Fruit fly (Drosophila melanogaster) whole organism, embryonic: ENCODE measurements around the gene SREBP.

Experiments
- Adf1 ChIP-seq: fragments of 200-800 bp; sonication (Bioruptor generic); IDR thresholded peaks from 2 replicates; pipeline ENCODE4 v1.3.6; 2022; ENCODE audit warnings: missing biosample characterization, missing genetic modification characterization
- Atf-2 ChIP-seq: fragments of 200-800 bp; sonication (Bioruptor generic); optimal IDR thresholded peaks from 2 replicates; lab custom pipeline; 2016; ENCODE audit warnings: missing biosample characterization, missing genetic modification characterization
- CG10366 ChIP-seq: fragments of 200-800 bp; sonication (Bioruptor generic); IDR thresholded peaks from 2 replicates; pipeline ENCODE4 v1.3.6; 2022; ENCODE audit warnings: missing biosample characterization, missing genetic modification characterization
- CG10959 ChIP-seq: fragments of 200-800 bp; sonication (Bioruptor generic); IDR thresholded peaks from 2 replicates; pipeline ENCODE4 v1.3.6; 2022; ENCODE audit warnings: missing biosample characterization, missing genetic modification characterization
- CG11504 ChIP-seq: fragments of 200-800 bp; sonication (Bioruptor generic); optimal IDR thresholded peaks from 3 replicates; lab custom pipeline; 2019; ENCODE audit warnings: missing biosample characterization, mild to moderate bottlenecking, missing genetic modification characterization, moderate library complexity
- CG12744 ChIP-seq: fragments of 200-800 bp; sonication (Bioruptor generic); optimal IDR thresholded peaks from 2 replicates; lab custom pipeline; 2016; ENCODE audit warnings: missing biosample characterization, missing genetic modification characterization
- CG14667 ChIP-seq: fragments of 200-800 bp; sonication (Bioruptor generic); IDR thresholded peaks from 2 replicates; pipeline ENCODE4 v1.3.6; 2022; ENCODE audit warnings: missing biosample characterization, missing genetic modification characterization
- CG14710 ChIP-seq: fragments of 200-800 bp; sonication (Bioruptor generic); optimal IDR thresholded peaks from 3 replicates; lab custom pipeline; 2019; ENCODE audit warnings: missing biosample characterization, mild to moderate bottlenecking, missing genetic modification characterization, moderate library complexity
- CG14860 ChIP-seq: fragments of 200-800 bp; sonication (Bioruptor generic); IDR thresholded peaks from 3 replicates; pipeline ENCODE4 v1.3.6; 2022; ENCODE audit warnings: missing biosample characterization, missing genetic modification characterization; ENCODE audit not compliant: partially characterized antibody
- CG15514 ChIP-seq: fragments of 200-800 bp; sonication (Bioruptor generic); optimal IDR thresholded peaks from 3 replicates; lab custom pipeline; 2017; ENCODE audit warnings: missing biosample characterization, missing genetic modification characterization, mild to moderate bottlenecking, moderate library complexity, missing genetic modification reagents
- CG17186 ChIP-seq: fragments of 200-800 bp; sonication (Bioruptor generic); optimal IDR thresholded peaks from 3 replicates; lab custom pipeline; 2017; ENCODE audit warnings: missing biosample characterization, missing genetic modification reagents, missing genetic modification characterization
- CG17361 ChIP-seq: fragments of 200-800 bp; sonication (Bioruptor generic); IDR thresholded peaks from 3 replicates; pipeline ENCODE4 v1.3.6; 2022; ENCODE audit warnings: missing biosample characterization, missing genetic modification characterization
- CG1792 ChIP-seq: fragments of 200-800 bp; sonication (Bioruptor generic); optimal IDR thresholded peaks from 2 replicates; lab custom pipeline; 2016; ENCODE audit warnings: missing biosample characterization, missing genetic modification characterization
- CG18476 ChIP-seq: fragments of 200-800 bp; sonication (Bioruptor generic); optimal IDR thresholded peaks from 2 replicates; lab custom pipeline; 2016; ENCODE audit warnings: missing biosample characterization, mild to moderate bottlenecking, missing genetic modification characterization
- CG2129 ChIP-seq: fragments of 200-800 bp; sonication (Bioruptor generic); IDR thresholded peaks from 2 replicates; pipeline ENCODE4 v1.3.6; 2022; ENCODE audit warnings: missing biosample characterization, missing genetic modification characterization; ENCODE audit not compliant: partially characterized antibody
- CG3163 ChIP-seq: fragments of 200-800 bp; sonication (Bioruptor generic); optimal IDR thresholded peaks from 3 replicates; lab custom pipeline; 2016; ENCODE audit warnings: missing biosample characterization, missing genetic modification characterization
- CG4424 ChIP-seq: fragments of 200-800 bp; sonication (Bioruptor generic); optimal IDR thresholded peaks from 3 replicates; lab custom pipeline; 2016; ENCODE audit warnings: missing biosample characterization, missing genetic modification characterization
- CG4707 ChIP-seq: fragments of 200-800 bp; sonication (Bioruptor generic); optimal IDR thresholded peaks from 2 replicates; lab custom pipeline; 2018; ENCODE audit warnings: missing biosample characterization, mild to moderate bottlenecking, missing genetic modification characterization, moderate library complexity
- CG6254 ChIP-seq: fragments of 200-800 bp; sonication (Bioruptor generic); optimal IDR thresholded peaks from 3 replicates; lab custom pipeline; 2017; ENCODE audit warnings: mild to moderate bottlenecking, missing biosample characterization, missing genetic modification reagents, missing genetic modification characterization
- CG6813 ChIP-seq: fragments of 200-800 bp; sonication (Bioruptor generic); optimal IDR thresholded peaks from 2 replicates; lab custom pipeline; 2017; ENCODE audit warnings: missing biosample characterization, missing genetic modification characterization, mild to moderate bottlenecking, moderate library complexity, missing genetic modification reagents
- CG8388 ChIP-seq: fragments of 200-800 bp; sonication (Bioruptor generic); optimal IDR thresholded peaks from 2 replicates; lab custom pipeline; 2019; ENCODE audit warnings: missing biosample characterization, mild to moderate bottlenecking, missing genetic modification characterization, moderate library complexity
- CG9876 ChIP-seq: fragments of 200-800 bp; sonication (Bioruptor generic); optimal IDR thresholded peaks from 2 replicates; lab custom pipeline; 2016; ENCODE audit warnings: missing biosample characterization, missing genetic modification characterization
- D19A ChIP-seq: fragments of 200-800 bp; optimal IDR thresholded peaks from 3 replicates; lab custom pipeline; 2019; ENCODE audit warnings: missing biosample characterization, mild to moderate bottlenecking, missing genetic modification characterization, moderate library complexity
- Doc3 ChIP-seq: fragments of 200-800 bp; sonication (Bioruptor generic); IDR thresholded peaks from 3 replicates; pipeline ENCODE4 v1.3.6; 2022; ENCODE audit warnings: missing biosample characterization, missing genetic modification characterization; ENCODE audit not compliant: partially characterized antibody
- Fer2 ChIP-seq: fragments of 200-800 bp; sonication (Bioruptor generic); optimal IDR thresholded peaks from 2 replicates; lab custom pipeline; 2018; ENCODE audit warnings: missing biosample characterization, mild to moderate bottlenecking, missing genetic modification characterization, moderate library complexity
- HLH54F ChIP-seq: fragments of 200-800 bp; sonication (Bioruptor generic); optimal IDR thresholded peaks from 3 replicates; lab custom pipeline; 2016; ENCODE audit warnings: missing biosample characterization, missing genetic modification characterization
- HmgZ ChIP-seq: fragments of 200-800 bp; sonication (Bioruptor generic); optimal IDR thresholded peaks from 2 replicates; lab custom pipeline; 2018; ENCODE audit warnings: missing biosample characterization, mild to moderate bottlenecking, missing genetic modification characterization
- Hmx ChIP-seq: fragments of 200-800 bp; sonication (Bioruptor generic); optimal IDR thresholded peaks from 2 replicates; lab custom pipeline; 2016; ENCODE audit warnings: missing biosample characterization, missing genetic modification characterization
- Ravus ChIP-seq: fragments of 200-800 bp; sonication (Bioruptor generic); IDR thresholded peaks from 2 replicates; pipeline ENCODE4 v1.3.6; 2022; ENCODE audit warnings: missing biosample characterization, missing genetic modification characterization
- Tbp ChIP-seq: fragments of >200 bp; optimal IDR thresholded peaks from 2 replicates; lab custom pipeline; 2018; ENCODE audit warnings: missing biosample characterization, missing genetic modification characterization
- Usf ChIP-seq: fragments of 200-800 bp; sonication (Bioruptor generic); optimal IDR thresholded peaks from 2 replicates; lab custom pipeline; 2017; ENCODE audit warnings: missing genotype, missing biosample characterization, missing genetic modification characterization
- YL-1 ChIP-seq: fragments of 200-800 bp; sonication (Bioruptor generic); optimal IDR thresholded peaks from 3 replicates; lab custom pipeline; 2017; ENCODE audit warnings: missing biosample characterization, mild to moderate bottlenecking, missing genetic modification characterization
- amos ChIP-seq: fragments of 200-800 bp; sonication (Bioruptor generic); IDR thresholded peaks from 2 replicates; pipeline ENCODE4 v1.3.6; 2022; ENCODE audit warnings: missing biosample characterization, missing genetic modification characterization; ENCODE audit not compliant: partially characterized antibody
- exex ChIP-seq: fragments of 200-800 bp; sonication (Bioruptor generic); optimal IDR thresholded peaks from 4 replicates; lab custom pipeline; 2018; ENCODE audit warnings: missing biosample characterization, mild to moderate bottlenecking, missing genetic modification characterization, moderate library complexity
- gsb-n ChIP-seq: fragments of 200-800 bp; sonication (Bioruptor generic); optimal IDR thresholded peaks from 3 replicates; lab custom pipeline; 2018; ENCODE audit warnings: missing biosample characterization, mild to moderate bottlenecking, missing genetic modification characterization
- kni ChIP-seq: fragments of 200-800 bp; sonication (Bioruptor generic); optimal IDR thresholded peaks from 3 replicates; lab custom pipeline; 2017; ENCODE audit warnings: mild to moderate bottlenecking, missing biosample characterization, missing genetic modification reagents, missing genetic modification characterization
- mld ChIP-seq: fragments of 200-800 bp; sonication (Bioruptor generic); IDR thresholded peaks from 3 replicates; pipeline ENCODE4 v1.3.6; 2022; ENCODE audit warnings: missing biosample characterization, missing genetic modification characterization; ENCODE audit not compliant: partially characterized antibody
- nau ChIP-seq: fragments of 200-800 bp; sonication (Bioruptor generic); optimal IDR thresholded peaks from 3 replicates; lab custom pipeline; 2017; ENCODE audit warnings: missing biosample characterization, mild to moderate bottlenecking, missing genetic modification characterization, missing genetic modification reagents
- pnt ChIP-seq: fragments of 200-800 bp; sonication (Bioruptor generic); optimal IDR thresholded peaks from 3 replicates; lab custom pipeline; 2016; ENCODE audit warnings: missing biosample characterization, missing genetic modification characterization
- salm ChIP-seq: fragments of 200-800 bp; sonication (Bioruptor generic); optimal IDR thresholded peaks from 2 replicates; lab custom pipeline; 2018; ENCODE audit warnings: missing biosample characterization, mild to moderate bottlenecking, missing genetic modification characterization
- sim ChIP-seq: fragments of 200-800 bp; sonication (Bioruptor generic); IDR thresholded peaks from 2 replicates; pipeline ENCODE4 v1.3.6; 2022; ENCODE audit warnings: missing biosample characterization, missing genetic modification characterization
- sisA ChIP-seq: fragments of 200-800 bp; sonication (Bioruptor generic); IDR thresholded peaks from 2 replicates; pipeline ENCODE4 v1.3.6; 2022; ENCODE audit warnings: missing biosample characterization, missing genetic modification characterization
- slbo ChIP-seq: fragments of 200-800 bp; sonication (Bioruptor generic); IDR thresholded peaks from 2 replicates; pipeline ENCODE4 v1.3.6; 2022; ENCODE audit warnings: missing biosample characterization, missing genetic modification characterization
- slp2 ChIP-seq: fragments of 200-800 bp; sonication (Bioruptor generic); optimal IDR thresholded peaks from 2 replicates; lab custom pipeline; 2016; ENCODE audit warnings: missing biosample characterization, missing genetic modification characterization
- tna ChIP-seq: fragments of 200-800 bp; sonication (Bioruptor generic); IDR thresholded peaks from 2 replicates; pipeline ENCODE4 v1.3.6; 2022; ENCODE audit warnings: missing biosample characterization, missing genetic modification characterization; ENCODE audit not compliant: partially characterized antibody
- vnd ChIP-seq: fragments of 200-800 bp; sonication (Bioruptor generic); IDR thresholded peaks from 3 replicates; pipeline ENCODE4 v1.3.6; 2022; ENCODE audit warnings: missing biosample characterization, missing genetic modification characterization; ENCODE audit not compliant: partially characterized antibody
- z ChIP-seq: fragments of 200-800 bp; sonication (Bioruptor generic); IDR thresholded peaks from 3 replicates; pipeline ENCODE4 v1.3.6; 2022; ENCODE audit warnings: missing biosample characterization, missing genetic modification characterization
- zen ChIP-seq: fragments of 200-800 bp; sonication (Bioruptor generic); optimal IDR thresholded peaks from 3 replicates; lab custom pipeline; 2018; ENCODE audit warnings: missing biosample characterization, mild to moderate bottlenecking, missing genetic modification characterization, moderate library complexity
- zen2 ChIP-seq: fragments of 200-800 bp; sonication (Bioruptor generic); IDR thresholded peaks from 3 replicates; pipeline ENCODE4 v1.3.6; 2022; ENCODE audit warnings: missing biosample characterization, missing genetic modification characterization; ENCODE audit not compliant: partially characterized antibody
- zfh2 ChIP-seq: fragments of 200-800 bp; sonication (Bioruptor generic); optimal IDR thresholded peaks from 2 replicates; lab custom pipeline; 2016; ENCODE audit warnings: missing biosample characterization, missing genetic modification characterization

The SREBP gene

DNA sequence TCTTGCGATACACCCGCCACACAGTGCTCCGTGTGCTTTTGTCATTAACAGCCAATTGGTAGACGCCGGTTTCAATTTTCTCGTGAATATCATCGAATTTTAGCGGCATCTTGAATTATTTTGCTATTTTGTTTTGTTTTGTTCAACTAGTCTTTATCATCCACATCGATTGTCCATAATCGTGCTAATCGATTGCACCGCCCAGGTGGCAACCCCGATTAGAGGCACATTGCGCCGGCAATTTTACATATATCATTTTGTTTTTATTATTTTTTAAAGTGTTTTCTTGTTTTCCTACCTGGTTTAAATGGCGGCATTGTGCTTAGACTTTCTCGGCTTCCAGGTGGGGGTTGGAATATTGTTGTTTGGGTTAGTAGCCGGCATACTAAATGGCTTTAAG, 12.2 kb downstream of the SREBP start, which contains the start of gene CG34116 (continued):
- TF ChIP-seq CG8388 (GFP tag; lab: Kevin White, UChicago) (no peak), Atf-2 (GFP tag; lab: Kevin White, UChicago) (no peak), zfh2 (GFP tag; lab: Kevin White, UChicago) (no peak), D19A (no peak), CG6813 (GFP tag; lab: Kevin White, UChicago) (no peak), sim (GFP tag; lab: Robert Waterston, UW) (no peak), CG3163 (no peak), slp2 (GFP tag; lab: Kevin White, UChicago) (no peak), HmgZ (tag; lab: Kevin White, UChicago) (no peak), CG14667 (GFP tag; lab: Robert Waterston, UW) (no peak), CG14710 (tag; lab: Kevin White, UChicago) (no peak), CG15514 (no peak), CG11504 (tag; lab: Kevin White, UChicago) (no peak), sisA (GFP tag; lab: Robert Waterston, UW) (no peak), CG17186 (GFP tag; lab: Kevin White, UChicago) (no peak), kni (no peak), pnt (GFP tag; lab: Kevin White, UChicago) (no peak), CG12744 (GFP tag; lab: Kevin White, UChicago) (no peak), CG6254 (GFP tag; lab: Kevin White, UChicago) (no peak), tna (GFP tag; lab: Robert Waterston, UW) (peak; percentile 55; the same call in 1 of the 2 replicates), zen2 (GFP tag; lab: Robert Waterston, UW) (peak; percentile 75; the same call in 2 of the 3 replicates), Adf1 (GFP tag; lab: Robert Waterston, UW) (no peak), CG4424 (GFP tag; lab: Kevin White, UChicago) (no peak), Fer2 (no peak), mld (GFP tag; lab: Robert Waterston, UW) (0 out of 3 replicates have a peak, but pooled peaks have one; percentile 44), CG18476 (GFP tag; lab: Kevin White, UChicago) (no peak), exex (tag; lab: Kevin White, UChicago) (no peak), CG2129 (peak; percentile 36), zen (no peak), gsb-n (tag; lab: Kevin White, UChicago) (no peak), Usf (GFP tag; lab: Kevin White, UChicago) (no peak), CG17361 (GFP tag; lab: Robert Waterston, UW) (no peak), HLH54F (no peak), Hmx (no peak), CG1792 (GFP tag; lab: Kevin White, UChicago) (no peak), Tbp (no peak), salm (tag; lab: Kevin White, UChicago) (no peak), CG9876 (GFP tag; lab: Kevin White, UChicago) (no peak), Ravus (GFP tag; lab: Robert Waterston, UW) (no peak), nau (no peak), amos (peak; percentile 66; the same call in 1 of the 2 replicates), z (GFP tag; lab: Robert Waterston, UW) (no peak), Doc3 (GFP tag; lab: Robert Waterston, UW) (peak; percentile 54), CG10959 (GFP tag; lab: Robert Waterston, UW) (no peak), CG10366 (GFP tag; lab: Robert Waterston, UW) (no peak), CG4707 (no peak), slbo (GFP tag; lab: Robert Waterston, UW) (no peak), CG14860 (peak; percentile 48; the same call in 2 of the 3 replicates), YL-1 (GFP tag; lab: Kevin White, UChicago) (no peak), vnd (GFP tag; lab: Robert Waterston, UW) (peak; percentile 49; the same call in 2 of the 3 replicates)
